Worm (Caenorhabditis elegans): ENCODE data around the gene K02C4.3.

The K02C4.3 gene

DNA sequence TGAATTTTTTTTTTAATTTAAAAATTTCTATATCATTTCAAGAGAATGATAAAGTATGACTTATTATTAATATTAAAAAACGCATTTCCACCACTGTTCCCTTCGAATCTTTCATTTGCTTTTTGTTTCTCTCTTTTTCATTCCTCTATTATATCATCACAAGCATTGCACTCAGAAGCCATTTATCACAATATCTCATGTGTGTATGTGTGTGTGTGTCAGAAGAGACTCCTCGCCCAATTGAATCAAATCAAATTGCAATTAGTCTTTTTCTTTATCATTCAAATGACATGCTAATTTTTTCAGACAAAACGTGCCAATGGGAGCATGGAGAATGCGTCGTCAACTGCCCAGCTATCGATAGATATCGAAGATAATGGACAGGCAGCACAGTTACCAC, 29.5 kb upstream of the K02C4.3 start, which contains the start of gene unc-105:
Gene unc-105, plus strand, starts transcription at position 301 of the 400 bp plus-strand sequence.
- TF ChIP-seq egl-27 (tag; optimal IDR thresholded peaks at IDR 0.05) (no peak), rnt-1 (tag; optimal IDR thresholded peaks at IDR 0.05) (peak; percentile 26)

DNA sequence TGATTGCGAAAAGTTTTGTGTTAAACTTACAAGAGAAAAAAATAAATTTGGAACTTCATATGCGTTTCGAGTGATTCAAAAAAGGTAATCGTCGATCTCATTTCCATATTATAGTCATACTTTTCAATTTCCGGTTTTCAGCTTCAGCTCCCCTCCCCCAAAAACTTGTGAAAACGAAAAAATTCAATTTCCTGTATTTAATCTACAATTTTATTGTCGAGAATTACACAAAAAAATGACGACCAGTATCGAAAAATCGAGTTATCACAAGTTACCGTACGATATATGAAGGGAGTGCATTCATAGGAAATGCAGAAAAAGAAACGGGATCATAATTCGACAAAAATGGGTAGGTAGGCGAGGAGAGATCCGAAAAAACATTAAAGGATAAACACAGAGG, 25.4 kb upstream of the K02C4.3 start, which contains the start of gene lron-4:
Gene lron-4, minus strand, starts transcription at position 101 of the 400 bp plus-strand sequence.
- TF ChIP-seq snu-23 (GFP tag; optimal IDR thresholded peaks at IDR 0.05) (no peak), fkh-8 (tag; optimal IDR thresholded peaks at IDR 0.05) (peak; percentile 15)

ce11 chrII:8106921-8107695, 20.5 kb upstream of the K02C4.3 start, which contains the start of the genes chst-1 and C41C4.9:
Gene chst-1 (minus strand): TSS chrII:8106971.
Gene C41C4.9 (plus strand): TSS chrII:8107645.
- TF ChIP-seq snpc-4 (tag; optimal IDR thresholded peaks at IDR 0.05) (peak; percentile 29), egl-27 (tag; optimal IDR thresholded peaks at IDR 0.05) (peak in 1 of 2 experiments; percentile 35), mep-1 (tag; optimal IDR thresholded peaks at IDR 0.05) (peak; percentile 69), fkh-4 (tag; optimal IDR thresholded peaks at IDR 0.05; ENCODE audit: borderline replicate concordance) (no peak), lin-13 (GFP tag; optimal IDR thresholded peaks at IDR 0.05) (peak; percentile 17), dpl-1 (GFP tag; optimal IDR thresholded peaks at IDR 0.05) (peak; percentile 16 to 43 (median 39)), xbp-1 (tag; optimal IDR thresholded peaks at IDR 0.05) (peak; percentile 20), ama-1 (optimal IDR thresholded peaks at IDR 0.05) (no peak), mdl-1 (tag; optimal IDR thresholded peaks at IDR 0.05) (peak in 1 of 2 experiments; percentile 79), swsn-7 (tag; optimal IDR thresholded peaks at IDR 0.05) (peak; percentile 46), nhr-28 (tag; optimal IDR thresholded peaks at IDR 0.05) (no peak), elt-3 (tag; optimal IDR thresholded peaks at IDR 0.05) (peak in 2 of 6 experiments; percentile 34 to 48), ceh-90 (tag; optimal IDR thresholded peaks at IDR 0.05) (no peak), C34B4.2 (tag; optimal IDR thresholded peaks at IDR 0.05) (no peak), rnt-1 (tag; optimal IDR thresholded peaks at IDR 0.05) (peak; percentile 84), unc-98 (GFP tag; IDR thresholded peaks at IDR 0.05) (0 out of 2 replicates have a peak, but pooled peaks have one; percentile 10), vab-15 (tag; optimal IDR thresholded peaks at IDR 0.05) (peak; percentile 57), snu-23 (GFP tag; optimal IDR thresholded peaks at IDR 0.05) (peak; percentile 61), ceh-8 (GFP tag; optimal IDR thresholded peaks at IDR 0.05) (peak; percentile 23), nhr-90 (tag; optimal IDR thresholded peaks at IDR 0.05; ENCODE audit: poor library complexity) (peak; percentile 78), nhr-71 (tag; optimal IDR thresholded peaks at IDR 0.05) (peak; percentile 74), mef-2 (tag; optimal IDR thresholded peaks at IDR 0.05) (no peak), elt-2 (tag; optimal IDR thresholded peaks at IDR 0.05) (peak; percentile 68), nhr-85 (tag) (peak; percentile 78), tbx-2 (tag; optimal IDR thresholded peaks at IDR 0.05) (no peak), ceh-82 (tag; optimal IDR thresholded peaks at IDR 0.05) (peak in 1 of 3 experiments; percentile 19), lsy-2 (tag; optimal IDR thresholded peaks at IDR 0.05) (peak; percentile 57 to 77), pag-3 (tag; optimal IDR thresholded peaks at IDR 0.05; ENCODE audit: borderline replicate concordance, insufficient read depth) (no peak), ztf-4 (tag; optimal IDR thresholded peaks at IDR 0.05) (peak; percentile 7), unc-86 (tag; optimal IDR thresholded peaks at IDR 0.05) (no peak), lin-35 (GFP tag; optimal IDR thresholded peaks at IDR 0.05) (peak; percentile 29 to 84), fos-1 (tag; optimal IDR thresholded peaks at IDR 0.05) (peak; percentile 47), egl-13 (tag; optimal IDR thresholded peaks at IDR 0.05) (no peak), fkh-10 (GFP tag; optimal IDR thresholded peaks at IDR 0.05) (no peak), ces-1 (GFP tag; optimal IDR thresholded peaks at IDR 0.05) (no peak), ceh-88 (GFP tag; IDR thresholded peaks at IDR 0.05) (no peak), nhr-77 (tag; optimal IDR thresholded peaks at IDR 0.05) (peak; percentile 66), nhr-84 (tag; optimal IDR thresholded peaks at IDR 0.05) (no peak), blmp-1 (tag; optimal IDR thresholded peaks at IDR 0.05) (peak; percentile 39), nhr-20 (tag; optimal IDR thresholded peaks at IDR 0.05) (peak; percentile 61), aly-2 (tag; optimal IDR thresholded peaks at IDR 0.05) (peak; percentile 37), ztf-11 (tag; optimal IDR thresholded peaks at IDR 0.05) (peak in 1 of 2 experiments; percentile 44), C16A3.4 (tag; optimal IDR thresholded peaks at IDR 0.05) (peak; percentile 81), nhr-19 (GFP tag; conservative IDR thresholded peaks at IDR 0.05) (peak; percentile 56), zip-4 (GFP tag; optimal IDR thresholded peaks at IDR 0.05) (no peak)
